Fruit fly (Drosophila melanogaster) whole organism, prepupa: Measurements from ENCODE around the gene PIG-H.

ENCODE experiments used
- Blimp-1 ChIP-seq: fragments of 200-800 bp; sonication (Bioruptor generic); optimal IDR thresholded peaks from 3 replicates; lab custom pipeline; 2017; ENCODE audit warnings: missing biosample characterization, missing genetic modification characterization, mild to moderate bottlenecking, moderate library complexity, missing genetic modification reagents
- CG10631 ChIP-seq: fragments of 200-800 bp; sonication (Bioruptor generic); optimal IDR thresholded peaks from 2 replicates; lab custom pipeline; 2016; ENCODE audit warnings: missing biosample characterization, missing genetic modification characterization
- CG10669 ChIP-seq: fragments of 200-800 bp; sonication (Bioruptor generic); optimal IDR thresholded peaks from 3 replicates; lab custom pipeline; 2018; ENCODE audit warnings: missing biosample characterization, mild to moderate bottlenecking, missing genetic modification characterization, moderate library complexity
- CG11294 ChIP-seq: fragments of 200-800 bp; sonication (Bioruptor generic); IDR thresholded peaks from 2 replicates; pipeline ENCODE4 v1.3.6; 2022; ENCODE audit warnings: missing biosample characterization, missing genetic modification characterization
- CG11762 ChIP-seq: fragments of 200-800 bp; sonication (Bioruptor generic); optimal IDR thresholded peaks from 3 replicates; lab custom pipeline; 2016; ENCODE audit warnings: missing biosample characterization, missing genetic modification characterization; ENCODE audit not compliant: insufficient read depth
- CG11902 ChIP-seq: fragments of 200-800 bp; sonication (Bioruptor generic); optimal IDR thresholded peaks from 3 replicates; lab custom pipeline; 2016; ENCODE audit warnings: missing biosample characterization, missing genetic modification characterization
- CG15336 ChIP-seq: fragments of 200-800 bp; sonication (Bioruptor generic); IDR thresholded peaks from 2 replicates; pipeline ENCODE4 v1.3.6; 2022; ENCODE audit warnings: missing biosample characterization, missing genetic modification characterization
- CG1621 ChIP-seq: fragments of 200-800 bp; sonication (Bioruptor generic); optimal IDR thresholded peaks from 3 replicates; lab custom pipeline; 2018; ENCODE audit warnings: missing biosample characterization, mild to moderate bottlenecking, missing genetic modification characterization
- CG16779 ChIP-seq: fragments of 200-800 bp; sonication (Bioruptor generic); optimal IDR thresholded peaks from 3 replicates; lab custom pipeline; 2017; ENCODE audit warnings: missing biosample characterization, mild to moderate bottlenecking, missing genetic modification characterization
- CG3032 ChIP-seq: fragments of 200-800 bp; optimal IDR thresholded peaks from 2 replicates; lab custom pipeline; 2019; ENCODE audit warnings: missing biosample characterization, mild to moderate bottlenecking, missing genetic modification characterization, moderate library complexity
- CG31627 ChIP-seq: fragments of 200-800 bp; sonication (Bioruptor generic); optimal IDR thresholded peaks from 3 replicates; lab custom pipeline; 2016; ENCODE audit warnings: missing biosample characterization, missing genetic modification characterization
- CG3919 ChIP-seq: fragments of 200-800 bp; sonication (Bioruptor generic); optimal IDR thresholded peaks from 3 replicates; lab custom pipeline; 2016; ENCODE audit warnings: missing biosample characterization, missing genetic modification characterization
- CG4318 ChIP-seq: fragments of 200-800 bp; sonication (Bioruptor generic); optimal IDR thresholded peaks from 3 replicates; lab custom pipeline; 2017; ENCODE audit warnings: missing biosample characterization, mild to moderate bottlenecking, missing genetic modification characterization
- CG6163 ChIP-seq: fragments of 200-800 bp; sonication (Bioruptor generic); IDR thresholded peaks from 3 replicates; pipeline ENCODE4 v1.3.6; 2022; ENCODE audit warnings: missing biosample characterization, missing genetic modification characterization
- CG6276 ChIP-seq: fragments of 200-800 bp; sonication (Bioruptor generic); optimal IDR thresholded peaks from 2 replicates; lab custom pipeline; 2017; ENCODE audit warnings: missing biosample characterization, mild to moderate bottlenecking, missing genetic modification characterization
- CG6792 ChIP-seq: fragments of 200-800 bp; sonication (Bioruptor generic); optimal IDR thresholded peaks from 3 replicates; lab custom pipeline; 2016; ENCODE audit warnings: missing biosample characterization, missing genetic modification characterization
- CG6808 ChIP-seq: fragments of 200-800 bp; sonication (Bioruptor generic); optimal IDR thresholded peaks from 3 replicates; lab custom pipeline; 2017; ENCODE audit warnings: missing biosample characterization, missing genetic modification characterization, mild to moderate bottlenecking, moderate library complexity, missing genetic modification reagents
- CG6854 ChIP-seq: fragments of 200-800 bp; sonication (Bioruptor generic); optimal IDR thresholded peaks from 2 replicates; lab custom pipeline; 2017; ENCODE audit warnings: missing biosample characterization, mild to moderate bottlenecking, missing genetic modification characterization
- CG7368 ChIP-seq: fragments of 200-800 bp; sonication (Bioruptor generic); optimal IDR thresholded peaks from 3 replicates; lab custom pipeline; 2016; ENCODE audit warnings: missing biosample characterization, missing genetic modification characterization
- CG8119 ChIP-seq: fragments of 200-800 bp; sonication (Bioruptor generic); IDR thresholded peaks from 3 replicates; pipeline ENCODE4 v1.3.6; 2022; ENCODE audit warnings: missing biosample characterization, missing genetic modification characterization
- CG8319 ChIP-seq: fragments of 200-800 bp; sonication (Bioruptor generic); optimal IDR thresholded peaks from 3 replicates; lab custom pipeline; 2016; ENCODE audit warnings: missing biosample characterization, missing genetic modification characterization
- Eip75B ChIP-seq: fragments of 200-800 bp; sonication (Bioruptor generic); optimal IDR thresholded peaks from 3 replicates; lab custom pipeline; 2016; ENCODE audit warnings: missing biosample characterization, missing genetic modification characterization
- Eip78C ChIP-seq: fragments of 200-800 bp; sonication (Bioruptor generic); peaks from one replicate; lab custom pipeline; 2016; ENCODE audit warnings: missing biosample characterization, missing genetic modification characterization
- Eip93F ChIP-seq: fragments of 200-800 bp; sonication (Bioruptor generic); optimal IDR thresholded peaks from 2 replicates; lab custom pipeline; 2016; ENCODE audit warnings: missing biosample characterization, mild to moderate bottlenecking, missing genetic modification characterization
- Ets21C ChIP-seq: fragments of 200-800 bp; sonication (Bioruptor generic); optimal IDR thresholded peaks from 3 replicates; lab custom pipeline; 2016; ENCODE audit warnings: missing biosample characterization, missing genetic modification characterization
- Gug ChIP-seq: fragments of 200-800 bp; sonication (Bioruptor generic); IDR thresholded peaks from 2 replicates; pipeline ENCODE4 v1.3.6; 2022; ENCODE audit warnings: missing biosample characterization, missing genetic modification characterization
- Hr39 ChIP-seq: fragments of 200-800 bp; sonication (Bioruptor generic); optimal IDR thresholded peaks from 2 replicates; lab custom pipeline; 2016; ENCODE audit warnings: missing biosample characterization, missing genetic modification characterization
- Hr4 ChIP-seq: fragments of 200-800 bp; sonication (Bioruptor generic); optimal IDR thresholded peaks from 3 replicates; lab custom pipeline; 2016; ENCODE audit warnings: missing biosample characterization, missing genetic modification characterization
- OdsH ChIP-seq: fragments of 200-800 bp; sonication (Bioruptor generic); optimal IDR thresholded peaks from 3 replicates; lab custom pipeline; 2016; ENCODE audit warnings: missing biosample characterization, missing genetic modification characterization
- Smox ChIP-seq: fragments of 200-800 bp; sonication (Bioruptor generic); optimal IDR thresholded peaks from 3 replicates; lab custom pipeline; 2016; ENCODE audit warnings: missing biosample characterization, missing genetic modification characterization
- Sox14 ChIP-seq: fragments of 200-800 bp; sonication (Bioruptor generic); optimal IDR thresholded peaks from 3 replicates; lab custom pipeline; 2016; ENCODE audit warnings: missing biosample characterization, missing genetic modification characterization
- Sox15 ChIP-seq: fragments of 200-800 bp; sonication (Bioruptor generic); optimal IDR thresholded peaks from 3 replicates; lab custom pipeline; 2016; ENCODE audit warnings: missing biosample characterization, missing genetic modification characterization
- achi ChIP-seq: fragments of 200-800 bp; sonication (Bioruptor generic); optimal IDR thresholded peaks from 3 replicates; lab custom pipeline; 2016; ENCODE audit warnings: missing biosample characterization, missing genetic modification characterization
- cyc ChIP-seq: fragments of 200-800 bp; sonication (Bioruptor generic); optimal IDR thresholded peaks from 3 replicates; lab custom pipeline; 2016; ENCODE audit warnings: missing biosample characterization, missing genetic modification characterization
- dsx ChIP-seq: fragments of 200-800 bp; optimal IDR thresholded peaks from 3 replicates; lab custom pipeline; 2019; ENCODE audit warnings: missing biosample characterization, mild to moderate bottlenecking, missing genetic modification characterization, moderate library complexity; ENCODE audit not compliant: poor library complexity, severe bottlenecking
- eg ChIP-seq: fragments of 200-800 bp; sonication (Bioruptor generic); IDR thresholded peaks from 3 replicates; pipeline ENCODE4 v1.3.6; 2022; ENCODE audit warnings: missing biosample characterization, missing genetic modification characterization
- fd59A ChIP-seq: fragments of 200-800 bp; sonication (Bioruptor generic); optimal IDR thresholded peaks from 2 replicates; lab custom pipeline; 2017; ENCODE audit warnings: missing biosample characterization, mild to moderate bottlenecking, missing genetic modification characterization, missing genetic modification reagents
- fd85E ChIP-seq: fragments of 200-800 bp; sonication (Bioruptor generic); optimal IDR thresholded peaks from 3 replicates; lab custom pipeline; 2016; ENCODE audit warnings: missing biosample characterization, missing genetic modification characterization
- fkh ChIP-seq: fragments of 200-800 bp; sonication (Bioruptor generic); optimal IDR thresholded peaks from 3 replicates; lab custom pipeline; 2017; ENCODE audit warnings: missing biosample characterization, mild to moderate bottlenecking, missing genetic modification characterization, moderate library complexity
- pdm3 ChIP-seq: fragments of 200-800 bp; sonication (Bioruptor generic); optimal IDR thresholded peaks from 3 replicates; lab custom pipeline; 2016; ENCODE audit warnings: missing biosample characterization, missing genetic modification characterization
- salr ChIP-seq, 2 experiments: fragments of 200-800 bp; sonication (Bioruptor generic); optimal IDR thresholded peaks; 3 replicates each; lab custom pipeline; 2016 to 2018; ENCODE audit warnings: missing biosample characterization in 2 of 2, missing genetic modification characterization in 2 of 2, mild to moderate bottlenecking in 1 of 2
- spab ChIP-seq: fragments of 200-800 bp; sonication (Bioruptor generic); optimal IDR thresholded peaks from 2 replicates; lab custom pipeline; 2017; ENCODE audit warnings: missing biosample characterization, mild to moderate bottlenecking, missing genetic modification characterization, missing genetic modification reagents
- ss ChIP-seq, 2 experiments: fragments of 200-800 bp; sonication (Bioruptor generic); optimal IDR thresholded peaks; 2 replicates in 1 of 2; 3 replicates in 1 of 2; lab custom pipeline; 2017 to 2018; ENCODE audit warnings: mild to moderate bottlenecking in 2 of 2, missing biosample characterization in 2 of 2, missing genetic modification characterization in 2 of 2, moderate library complexity in 1 of 2
- svp ChIP-seq: fragments of 200-800 bp; sonication (Bioruptor generic); peaks from one replicate; lab custom pipeline; 2016; ENCODE audit warnings: missing biosample characterization, missing genetic modification characterization

Gene PIG-H

dm6 chr3R:8029496-8030013 is 29.9 kb downstream of the PIG-H start, which contains the start of gene ImpE3 (continued):
- TF ChIP-seq CG31627: peak; percentile 60
- no peak for TF ChIP-seq salr (GFP tag; optimal IDR thresholded peaks at IDR 0.05; lab: Kevin White, UChicago)
- peak; percentile 66 for TF ChIP-seq Sox14 (GFP tag; lab: Kevin White, UChicago)
- no peak for TF ChIP-seq CG15336 (GFP tag; lab: Robert Waterston, UW)
- peak; percentile 45 for TF ChIP-seq CG6792 (GFP tag; lab: Kevin White, UChicago)
- TF ChIP-seq svp: peak; percentile 92
- peak; percentile 87 for TF ChIP-seq Eip78C (GFP tag; lab: Kevin White, UChicago)
- no peak for TF ChIP-seq Blimp-1
- TF ChIP-seq Eip75B (GFP tag; lab: Kevin White, UChicago): peak; percentile 50
- peak; percentile 27 for TF ChIP-seq fd85E (GFP tag; lab: Kevin White, UChicago)
- TF ChIP-seq CG6808 (GFP tag; lab: Kevin White, UChicago): peak; percentile 37
- peak; percentile 86 for TF ChIP-seq Eip93F (GFP tag; lab: Kevin White, UChicago)
- peak; percentile 16 for TF ChIP-seq dsx

- no peak for TF ChIP-seq Hr4 (GFP tag; lab: Kevin White, UChicago)
- TF ChIP-seq CG6163 (GFP tag; lab: Robert Waterston, UW): 0 out of 3 replicates have a peak, but pooled peaks have one; percentile 21
- TF ChIP-seq CG8119 (GFP tag; lab: Robert Waterston, UW): no peak
- TF ChIP-seq OdsH (GFP tag; lab: Kevin White, UChicago): no peak
- no peak for TF ChIP-seq CG6854 (GFP tag; lab: Kevin White, UChicago)
- no peak; the same call in 1 of the 2 replicates for TF ChIP-seq CG15336 (GFP tag; lab: Robert Waterston, UW)
- no peak for TF ChIP-seq ss (GFP tag; optimal IDR thresholded peaks at IDR 0.05; lab: Kevin White, UChicago)
- TF ChIP-seq Sox15 (GFP tag; lab: Kevin White, UChicago): no peak
- TF ChIP-seq CG11762 (GFP tag; lab: Kevin White, UChicago): no peak
- no peak for TF ChIP-seq cyc (GFP tag; lab: Kevin White, UChicago)
- TF ChIP-seq eg: no peak
- TF ChIP-seq CG3919: no peak
- no peak for TF ChIP-seq achi (GFP tag; lab: Kevin White, UChicago)
- TF ChIP-seq CG11902 (GFP tag; lab: Kevin White, UChicago): no peak
- TF ChIP-seq CG10631 (GFP tag; lab: Kevin White, UChicago): no peak
- TF ChIP-seq fkh (GFP tag; lab: Kevin White, UChicago): peak; percentile 93
- no peak for TF ChIP-seq fd59A (GFP tag; lab: Kevin White, UChicago)
- TF ChIP-seq svp: peak; percentile 51
- TF ChIP-seq dsx: no peak
- no peak for TF ChIP-seq Smox (GFP tag; lab: Kevin White, UChicago)
- peak; percentile 73 for TF ChIP-seq Eip78C (GFP tag; lab: Kevin White, UChicago)
- TF ChIP-seq CG16779 (tag; lab: Kevin White, UChicago): no peak
- no peak for TF ChIP-seq CG11294
- no peak for TF ChIP-seq CG8319 (GFP tag; lab: Kevin White, UChicago)
- TF ChIP-seq Gug (GFP tag; lab: Robert Waterston, UW): no peak
- no peak for TF ChIP-seq CG7368
- TF ChIP-seq CG6792 (GFP tag; lab: Kevin White, UChicago): no peak
- TF ChIP-seq spab (GFP tag; lab: Kevin White, UChicago): no peak
- TF ChIP-seq CG1621: no peak
- no peak for TF ChIP-seq CG6276 (GFP tag; lab: Kevin White, UChicago)
- TF ChIP-seq Ets21C: no peak
- no peak for TF ChIP-seq CG10669 (GFP tag; lab: Kevin White, UChicago)
- peak; percentile 65 for TF ChIP-seq Blimp-1
- peak; percentile 59 for TF ChIP-seq Sox14 (GFP tag; lab: Kevin White, UChicago)
- TF ChIP-seq CG3032 (tag; lab: Kevin White, UChicago): no peak
- no peak for TF ChIP-seq CG6808 (GFP tag; lab: Kevin White, UChicago)
- no peak for TF ChIP-seq pdm3
- no peak for TF ChIP-seq Hr39
- no peak for TF ChIP-seq CG4318 (GFP tag; lab: Kevin White, UChicago)
Observed at dm6 chr3R:8030151-8030899, 30.7 kb downstream of the PIG-H start, which contains the start of the genes CG10903 and CG2747. CG10903 (plus strand) TSS chr3R:8030411. CG2747 (minus strand) TSS chr3R:8030790.
